Fruit fly (Drosophila melanogaster): Measurements from ENCODE around the gene AttD.

AttD gene

DNA sequence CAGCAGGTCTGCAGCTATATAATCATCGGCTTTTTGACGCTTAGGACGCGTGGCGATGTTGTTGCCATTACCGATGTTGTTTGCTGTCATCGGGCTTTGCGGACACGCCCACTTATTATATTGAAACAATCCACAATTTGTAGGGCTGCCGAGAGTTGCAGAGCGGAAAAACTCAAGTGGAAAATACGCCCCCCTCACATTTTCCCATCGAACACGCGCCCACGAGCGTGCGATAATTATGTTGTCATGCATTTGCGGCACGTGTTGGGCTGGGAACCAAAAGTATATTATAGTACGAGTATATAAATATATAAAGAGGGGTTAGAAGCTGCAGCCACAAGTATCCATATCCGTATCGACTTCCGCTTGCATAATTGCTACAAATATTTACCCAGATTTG, 36.3 kb upstream of the AttD start:
- no peak for TF ChIP-seq CG17361 (GFP tag; IDR thresholded peaks at IDR 0.05)
- TF ChIP-seq Hey (tag; optimal IDR thresholded peaks at IDR 0.05) = peak; percentile 93

DNA sequence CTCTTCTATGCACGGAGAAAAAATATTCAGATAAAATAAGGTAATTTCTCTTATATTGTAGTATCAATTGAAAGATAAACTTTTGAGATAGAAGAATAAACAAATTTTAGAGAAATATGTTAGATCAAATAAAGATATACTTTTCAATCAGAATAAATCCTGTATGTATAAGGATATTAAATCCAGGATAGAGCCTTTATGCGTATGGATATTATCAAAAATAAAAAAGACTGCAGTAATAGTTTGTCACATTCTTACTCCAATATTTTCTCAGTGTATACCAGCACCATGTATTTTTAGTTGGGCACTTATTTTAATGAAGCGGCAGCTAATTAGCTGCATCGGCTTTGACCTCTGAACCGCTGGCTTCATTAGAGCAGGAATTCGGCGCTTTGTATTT, 33.2 kb upstream of the AttD start:
- TF ChIP-seq phol (tag; optimal IDR thresholded peaks at IDR 0.05) = peak; percentile 48
- no peak for TF ChIP-seq Adf1 (GFP tag; IDR thresholded peaks at IDR 0.05)
- no peak for TF ChIP-seq zfh2 (GFP tag; optimal IDR thresholded peaks at IDR 0.05)
- TF ChIP-seq CG17385 (GFP tag; optimal IDR thresholded peaks at IDR 0.05) = no peak
- no peak for TF ChIP-seq CG10209 (GFP tag; optimal IDR thresholded peaks at IDR 0.05)
- TF ChIP-seq H2.0 (GFP tag; IDR thresholded peaks at IDR 0.05) = no peak
- peak; percentile 7 for TF ChIP-seq CG8924 (tag; optimal IDR thresholded peaks at IDR 0.05)
- TF ChIP-seq Usf (GFP tag; optimal IDR thresholded peaks at IDR 0.05) = no peak
- no peak for TF ChIP-seq nau (GFP tag; optimal IDR thresholded peaks at IDR 0.05)
- peak; percentile 5 for TF ChIP-seq dmrt99B (tag; optimal IDR thresholded peaks at IDR 0.05)
- TF ChIP-seq Gsc (GFP tag; IDR thresholded peaks at IDR 0.05) = no peak
- no peak for TF ChIP-seq lmd (GFP tag; IDR thresholded peaks at IDR 0.05)
- TF ChIP-seq CG2712 (tag; optimal IDR thresholded peaks at IDR 0.05) = peak; percentile 49
- no peak for TF ChIP-seq Myb (GFP tag; optimal IDR thresholded peaks at IDR 0.05)
- 0 out of 2 replicates have a peak, but pooled peaks have one; percentile 19 for TF ChIP-seq sisA (GFP tag; IDR thresholded peaks at IDR 0.05)
- TF ChIP-seq Hand (GFP tag; optimal IDR thresholded peaks at IDR 0.05) = no peak
- TF ChIP-seq crp (GFP tag; optimal IDR thresholded peaks at IDR 0.05) = no peak
- TF ChIP-seq zf30C (GFP tag; optimal IDR thresholded peaks at IDR 0.05) = no peak
- peak; percentile 16 for TF ChIP-seq CG9727 (GFP tag; optimal IDR thresholded peaks at IDR 0.05)
- no peak for TF ChIP-seq Dip2 (GFP tag; IDR thresholded peaks at IDR 0.05)
- no peak for TF ChIP-seq CG8281 (tag; optimal IDR thresholded peaks at IDR 0.05)
- no peak for TF ChIP-seq wek (GFP tag; optimal IDR thresholded peaks at IDR 0.05)
- no peak for TF ChIP-seq tgo (GFP tag; IDR thresholded peaks at IDR 0.05)
- TF ChIP-seq gem (tag; optimal IDR thresholded peaks at IDR 0.05) = peak; percentile 49
- no peak for TF ChIP-seq CG17912 (GFP tag; optimal IDR thresholded peaks at IDR 0.05)
- TF ChIP-seq Side (GFP tag; optimal IDR thresholded peaks at IDR 0.05) = no peak
- TF ChIP-seq CG14710 (tag; optimal IDR thresholded peaks at IDR 0.05) = peak; percentile 16
- TF ChIP-seq kni (GFP tag; optimal IDR thresholded peaks at IDR 0.05) = no peak
- no peak for TF ChIP-seq dm (GFP tag; optimal IDR thresholded peaks at IDR 0.05)
- no peak for TF ChIP-seq CG9876 (GFP tag; optimal IDR thresholded peaks at IDR 0.05)
- no peak for TF ChIP-seq CG14050 (GFP tag; IDR thresholded peaks at IDR 0.05)
- no peak for TF ChIP-seq bab2 (GFP tag; optimal IDR thresholded peaks at IDR 0.05)
- no peak for TF ChIP-seq ham (GFP tag; IDR thresholded peaks at IDR 0.05)
- no peak for TF ChIP-seq CG17802 (tag; optimal IDR thresholded peaks at IDR 0.05)
- TF ChIP-seq CG7745 (tag; optimal IDR thresholded peaks at IDR 0.05) = no peak
- TF ChIP-seq CG7357 (GFP tag; IDR thresholded peaks at IDR 0.05) = no peak
- TF ChIP-seq CG4360 (GFP tag; IDR thresholded peaks at IDR 0.05) = no peak
- no peak for TF ChIP-seq CG4282 (GFP tag; optimal IDR thresholded peaks at IDR 0.05)
- no peak for TF ChIP-seq CG1792 (GFP tag; optimal IDR thresholded peaks at IDR 0.05)
- no peak for TF ChIP-seq CG6272 (GFP tag; IDR thresholded peaks at IDR 0.05)
- no peak for TF ChIP-seq CG17361 (GFP tag; IDR thresholded peaks at IDR 0.05)
- TF ChIP-seq NfI (GFP tag; optimal IDR thresholded peaks at IDR 0.05) = no peak
- TF ChIP-seq CG2889 (GFP tag; IDR thresholded peaks at IDR 0.05) = no peak
- no peak for TF ChIP-seq ac (GFP tag; optimal IDR thresholded peaks at IDR 0.05)
- TF ChIP-seq CG34224 (GFP tag; IDR thresholded peaks at IDR 0.05; ENCODE audit: partially characterized antibody) = no peak
- TF ChIP-seq CG33557 (GFP tag; optimal IDR thresholded peaks at IDR 0.05) = no peak
- no peak for TF ChIP-seq ems (GFP tag; optimal IDR thresholded peaks at IDR 0.05)
- no peak for TF ChIP-seq CG9215 (GFP tag; IDR thresholded peaks at IDR 0.05)
- TF ChIP-seq CG16863 (GFP tag; optimal IDR thresholded peaks at IDR 0.05) = no peak
